Worm (Caenorhabditis elegans) whole organism, L2 larva: ENCODE results near the gene W09G12.9.
A peak's percentile ranks its signal among the peaks of the same experiment; 100 is the strongest.

Experiments
- C34F6.9 ChIP-seq: fragments of 150-350 bp; optimal IDR thresholded peaks from 2 replicates; lab custom pipeline; 2014; ENCODE audit warnings: missing biosample characterization, missing genetic modification characterization
- R02D3.7 ChIP-seq: fragments of 150-350 bp; optimal IDR thresholded peaks from 2 replicates; lab custom pipeline; 2014; ENCODE audit warnings: missing biosample characterization, missing genetic modification characterization
- Y55F3AM.14 ChIP-seq: fragments of 200-800 bp; sonication (Bioruptor generic); optimal IDR thresholded peaks from 2 replicates; lab custom pipeline; 2018; ENCODE audit warnings: mild to moderate bottlenecking, missing genetic modification characterization, missing compliant biosample characterization
- aly-2 ChIP-seq: fragments of 150-350 bp; optimal IDR thresholded peaks from 2 replicates; lab custom pipeline; 2014; ENCODE audit warnings: missing biosample characterization, missing genetic modification characterization
- ama-1 ChIP-seq: fragments of 150-350 bp; optimal IDR thresholded peaks from 2 replicates; lab custom pipeline; 2018; ENCODE audit warnings: inconsistent platforms
- ceh-16 ChIP-seq: fragments of 150-350 bp; optimal IDR thresholded peaks from 2 replicates; lab custom pipeline; 2014; ENCODE audit warnings: missing biosample characterization, missing genetic modification characterization
- ceh-82 ChIP-seq: fragments of 150-350 bp; optimal IDR thresholded peaks from 2 replicates; lab custom pipeline; 2014; ENCODE audit warnings: missing biosample characterization, missing genetic modification characterization
- dmd-4 ChIP-seq: sonication (generic microtip); optimal IDR thresholded peaks from 2 replicates; lab custom pipeline; 2017; ENCODE audit warnings: missing biosample characterization, missing genetic modification characterization
- elt-1 ChIP-seq: fragments of 150-350 bp; optimal IDR thresholded peaks from 2 replicates; lab custom pipeline; 2014; ENCODE audit warnings: missing biosample characterization, missing genetic modification characterization
- elt-3 ChIP-seq: sonication (generic microtip); optimal IDR thresholded peaks from 2 replicates; lab custom pipeline; 2017; ENCODE audit warnings: missing biosample characterization, missing genetic modification characterization
- fos-1 ChIP-seq: fragments of 150-350 bp; optimal IDR thresholded peaks from 2 replicates; lab custom pipeline; 2014; ENCODE audit warnings: missing biosample characterization, missing genetic modification characterization
- gmeb-1 ChIP-seq: fragments of 150-350 bp; optimal IDR thresholded peaks from 2 replicates; lab custom pipeline; 2014; ENCODE audit warnings: missing biosample characterization, missing genetic modification characterization
- lin-11 ChIP-seq: fragments of 150-350 bp; sonication (generic microtip); optimal IDR thresholded peaks from 2 replicates; lab custom pipeline; 2014; ENCODE audit warnings: missing biosample characterization, missing genetic modification characterization, inconsistent platforms, mixed read lengths
- lin-39 ChIP-seq: fragments of 150-350 bp; optimal IDR thresholded peaks from 2 replicates; lab custom pipeline; 2014; ENCODE audit warnings: missing biosample characterization, missing genetic modification reagents, missing genetic modification characterization
- lsy-2 ChIP-seq, 2 experiments: fragments of 150-350 bp in 1 of 2; sonication (generic microtip) in 1 of 2; optimal IDR thresholded peaks; 2 replicates each; lab custom pipeline; 2014 to 2017; ENCODE audit warnings: missing biosample characterization in 2 of 2, missing genetic modification characterization in 2 of 2
- mab-5 ChIP-seq: fragments of 150-350 bp; optimal IDR thresholded peaks from 2 replicates; lab custom pipeline; 2014; ENCODE audit warnings: missing biosample characterization, missing genetic modification characterization
- mbf-1 ChIP-seq: sonication (generic microtip); optimal IDR thresholded peaks from 2 replicates; lab custom pipeline; 2017; ENCODE audit warnings: missing biosample characterization, missing genetic modification characterization
- mdl-1 ChIP-seq, 2 experiments: fragments of 150-350 bp in 1 of 2; sonication (generic microtip) in 1 of 2; optimal IDR thresholded peaks; 2 replicates each; lab custom pipeline; 2017; ENCODE audit warnings: missing biosample characterization in 2 of 2, missing genetic modification characterization in 2 of 2
- nhr-10 ChIP-seq: sonication (generic microtip); optimal IDR thresholded peaks from 2 replicates; lab custom pipeline; 2017; ENCODE audit warnings: missing biosample characterization, missing genetic modification characterization
- nhr-129 ChIP-seq: fragments of 150-350 bp; optimal IDR thresholded peaks from 2 replicates; lab custom pipeline; 2014; ENCODE audit warnings: missing biosample characterization, missing genetic modification characterization
- nhr-21 ChIP-seq: fragments of 150-350 bp; optimal IDR thresholded peaks from 2 replicates; lab custom pipeline; 2014; ENCODE audit warnings: missing biosample characterization, missing genetic modification characterization
- nhr-23 ChIP-seq: fragments of 150-350 bp; optimal IDR thresholded peaks from 2 replicates; lab custom pipeline; 2014; ENCODE audit warnings: missing biosample characterization, missing genetic modification reagents, missing genetic modification characterization
- nhr-237 ChIP-seq: fragments of 150-350 bp; optimal IDR thresholded peaks from 2 replicates; lab custom pipeline; 2014; ENCODE audit warnings: missing biosample characterization, missing genetic modification characterization
- nhr-6 ChIP-seq: fragments of 150-350 bp; optimal IDR thresholded peaks from 2 replicates; lab custom pipeline; 2014; ENCODE audit warnings: missing biosample characterization, missing genetic modification characterization
- peb-1 ChIP-seq: fragments of 150-350 bp; optimal IDR thresholded peaks from 2 replicates; lab custom pipeline; 2014; ENCODE audit warnings: missing biosample characterization, missing genetic modification characterization
- sem-4 ChIP-seq: fragments of 150-350 bp; optimal IDR thresholded peaks from 2 replicates; lab custom pipeline; 2014; ENCODE audit warnings: missing biosample characterization, missing genetic modification reagents, missing genetic modification characterization
- skn-1 ChIP-seq: sonication (generic microtip); optimal IDR thresholded peaks from 2 replicates; lab custom pipeline; 2017; ENCODE audit warnings: missing biosample characterization, missing genetic modification characterization
- sma-3 ChIP-seq: sonication (generic microtip); optimal IDR thresholded peaks from 2 replicates; lab custom pipeline; 2016; ENCODE audit warnings: missing genetic modification reagents, missing genetic modification characterization, missing compliant biosample characterization
- sma-9 ChIP-seq, 2 experiments: fragments of 150-350 bp in 1 of 2; sonication (generic microtip) in 1 of 2; optimal IDR thresholded peaks; 2 replicates each; lab custom pipeline; 2014 to 2016; ENCODE audit warnings: missing genetic modification characterization in 2 of 2, mild to moderate bottlenecking in 1 of 2, missing biosample characterization in 1 of 2, missing compliant biosample characterization in 1 of 2, missing genetic modification reagents in 1 of 2, moderate library complexity in 1 of 2
- snpc-4 ChIP-seq: fragments of 150-350 bp; optimal IDR thresholded peaks from 2 replicates; lab custom pipeline; 2014; ENCODE audit warnings: missing biosample characterization, missing genetic modification characterization
- unc-39 ChIP-seq: fragments of 150-350 bp; optimal IDR thresholded peaks from 2 replicates; lab custom pipeline; 2014; ENCODE audit warnings: missing biosample characterization, missing genetic modification characterization
- unc-55 ChIP-seq: fragments of 150-350 bp; sonication (generic microtip); optimal IDR thresholded peaks from 3 replicates; lab custom pipeline; 2014; ENCODE audit warnings: missing biosample characterization, missing genetic modification reagents, missing genetic modification characterization
- unc-62 ChIP-seq: fragments of 150-350 bp; optimal IDR thresholded peaks from 2 replicates; lab custom pipeline; 2014; ENCODE audit warnings: missing biosample characterization, missing genetic modification reagents, missing genetic modification characterization
- ztf-1 ChIP-seq: fragments of 200-800 bp; sonication (Bioruptor generic); conservative IDR thresholded peaks from 2 replicates; pipeline ENCODE4 v1.3.6; 2022; ENCODE audit warnings: missing genetic modification characterization, missing compliant biosample characterization
- ztf-11 ChIP-seq: sonication (generic microtip); optimal IDR thresholded peaks from 2 replicates; lab custom pipeline; 2017; ENCODE audit warnings: missing biosample characterization, missing genetic modification characterization

The W09G12.9 gene

ce11 chrIV:1209320-1209719 lies 7.1 kb upstream of the W09G12.9 start:
- no peak for TF ChIP-seq ama-1 (lab: Kevin White, UChicago)
- TF ChIP-seq lsy-2 (tag; optimal IDR thresholded peaks at IDR 0.05; lab: Kevin White, UChicago), result no peak
- no peak for TF ChIP-seq skn-1 (tag; lab: Kevin White, UChicago)
- no peak for TF ChIP-seq sma-3
- TF ChIP-seq lin-11, result no peak
- no peak for TF ChIP-seq peb-1 (tag; lab: Kevin White, UChicago)
- no peak for TF ChIP-seq unc-55 (GFP tag; lab: Kevin White, UChicago)
- no peak for TF ChIP-seq aly-2
- TF ChIP-seq mdl-1 (tag; optimal IDR thresholded peaks at IDR 0.05; lab: Kevin White, UChicago), result no peak

DNA sequence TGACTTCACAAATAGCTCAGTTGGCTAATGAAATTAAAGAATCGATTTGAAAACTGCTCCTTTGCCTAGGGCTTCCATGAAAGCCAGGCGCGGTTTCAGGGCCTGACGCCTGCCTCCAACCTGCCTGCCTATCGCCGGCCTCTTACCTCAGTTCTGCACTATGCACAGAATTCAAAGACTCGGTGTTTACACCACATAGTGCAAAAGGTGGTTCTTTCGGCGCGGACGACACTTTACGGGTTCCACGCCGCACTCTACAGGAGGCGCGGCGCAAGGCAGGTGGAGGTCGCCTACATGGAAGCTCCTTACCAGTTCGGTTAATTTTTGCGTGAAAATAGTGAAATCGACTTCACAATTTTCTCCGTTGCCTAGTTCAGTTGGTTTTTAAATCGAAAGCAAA lies 6.6 kb upstream of the W09G12.9 start:
- no peak for TF ChIP-seq sma-9 (GFP tag; optimal IDR thresholded peaks at IDR 0.05; lab: Kevin White, UChicago)
- TF ChIP-seq sma-9 (tag; optimal IDR thresholded peaks at IDR 0.05; lab: Kevin White, UChicago), result no peak
- no peak for TF ChIP-seq Y55F3AM.14 (GFP tag; lab: Kevin White, UChicago)
- TF ChIP-seq unc-62 (GFP tag; lab: Kevin White, UChicago), result no peak
- TF ChIP-seq ztf-11 (tag; lab: Kevin White, UChicago), result no peak
- no peak for TF ChIP-seq ztf-1 (GFP tag; lab: Robert Waterston, UW)
- no peak for TF ChIP-seq unc-55 (GFP tag; lab: Kevin White, UChicago)
- TF ChIP-seq ceh-82 (tag; lab: Kevin White, UChicago), result no peak
- TF ChIP-seq ceh-16 (tag; lab: Kevin White, UChicago), result no peak
- TF ChIP-seq gmeb-1 (tag; lab: Kevin White, UChicago), result no peak
- TF ChIP-seq nhr-6 (tag; lab: Kevin White, UChicago), result no peak

- TF ChIP-seq nhr-129 (tag; lab: Kevin White, UChicago), result no peak
- TF ChIP-seq lsy-2 (tag; optimal IDR thresholded peaks at IDR 0.05; lab: Kevin White, UChicago), result no peak
- no peak for TF ChIP-seq nhr-21 (tag; lab: Kevin White, UChicago)
- TF ChIP-seq elt-3 (tag; lab: Kevin White, UChicago), result no peak
- no peak for TF ChIP-seq mbf-1 (tag; lab: Kevin White, UChicago)
- TF ChIP-seq dmd-4 (tag; lab: Kevin White, UChicago), result no peak
- peak; percentile 62 for TF ChIP-seq snpc-4 (tag; lab: Kevin White, UChicago)
- peak; percentile 78 for TF ChIP-seq fos-1
- TF ChIP-seq skn-1 (tag; lab: Kevin White, UChicago), result no peak
- no peak for TF ChIP-seq lin-39 (tag; lab: Kevin White, UChicago)
- TF ChIP-seq, all 48 proteins: peak for 2
Observed at ce11 chrIV:1211902-1212301, 4.5 kb upstream of the W09G12.9 start.

- no peak for TF ChIP-seq aly-2
- no peak for TF ChIP-seq lin-11
- no peak for TF ChIP-seq ceh-82 (tag; lab: Kevin White, UChicago)
Observed at ce11 chrIV:1212357-1212756, 4.0 kb upstream of the W09G12.9 start.

ce11 chrIV:1213192-1213591 lies 3.2 kb upstream of the W09G12.9 start:
- TF ChIP-seq C34F6.9 (tag; lab: Kevin White, UChicago), result peak; percentile 38
- no peak for TF ChIP-seq elt-1 (tag; lab: Kevin White, UChicago)
- TF ChIP-seq lsy-2 (tag; optimal IDR thresholded peaks at IDR 0.05; lab: Kevin White, UChicago), result peak in 1 of 2 experiments; percentile 31
- TF ChIP-seq sem-4 (tag; lab: Kevin White, UChicago), result no peak
- no peak for TF ChIP-seq mbf-1 (tag; lab: Kevin White, UChicago)
- no peak for TF ChIP-seq nhr-237 (tag; lab: Kevin White, UChicago)
- TF ChIP-seq nhr-129 (tag; lab: Kevin White, UChicago), result peak; percentile 38
- no peak for TF ChIP-seq nhr-10
- no peak for TF ChIP-seq nhr-23 (tag; lab: Kevin White, UChicago)
- TF ChIP-seq unc-39, result no peak
- no peak for TF ChIP-seq Y55F3AM.14 (GFP tag; lab: Kevin White, UChicago)
- peak; percentile 49 for TF ChIP-seq lin-11
- TF ChIP-seq unc-55 (GFP tag; lab: Kevin White, UChicago), result peak; percentile 38
- TF ChIP-seq, all 48 proteins: peak for 5

ce11 chrIV:1215536-1215935 lies 854 bp upstream of the W09G12.9 start:
- TF ChIP-seq peb-1 (tag; lab: Kevin White, UChicago) (no peak), R02D3.7 (tag; lab: Kevin White, UChicago) (no peak), mab-5 (tag; lab: Kevin White, UChicago) (no peak), mbf-1 (tag; lab: Kevin White, UChicago) (no peak)
